Fruit fly (Drosophila melanogaster): ENCODE results near the gene CG5151.

- TF ChIP-seq psq (optimal IDR thresholded peaks at IDR 0.05) = no peak
- no peak for TF ChIP-seq CG8478 (optimal IDR thresholded peaks at IDR 0.05)
- no peak for TF ChIP-seq usp (GFP tag; optimal IDR thresholded peaks at IDR 0.05)
- no peak for TF ChIP-seq pan (optimal IDR thresholded peaks at IDR 0.05)
- TF ChIP-seq EcR (GFP tag; optimal IDR thresholded peaks at IDR 0.05) = no peak
- no peak for TF ChIP-seq Dll (optimal IDR thresholded peaks at IDR 0.05)
Observed at dm6 chr3L:16204128-16204527, 39.6 kb upstream of the CG5151 start.
